Worm (Caenorhabditis elegans): Measurements from ENCODE around the gene T24E12.6.

The T24E12.6 gene

DNA sequence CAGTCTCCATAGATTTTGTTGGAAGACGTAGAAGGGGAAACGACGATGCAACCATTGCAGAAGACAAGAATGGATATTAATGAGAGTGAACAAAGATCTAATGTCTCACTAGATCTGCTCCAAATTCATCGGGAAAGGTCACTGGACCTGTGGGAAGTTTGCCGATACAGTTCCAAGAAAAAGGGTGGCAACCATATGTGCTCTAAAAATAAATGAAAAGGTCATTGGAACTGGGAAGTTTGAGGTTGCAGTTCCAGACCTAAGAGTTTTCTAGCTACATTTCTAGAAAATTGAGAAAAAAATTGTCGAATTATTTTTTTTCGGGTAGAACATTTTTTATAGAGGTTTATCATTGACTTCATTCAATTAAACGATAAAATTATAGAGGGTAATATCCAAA lies 14.1 kb downstream of the T24E12.6 start, which contains the start of gene fbxb-92:
fbxb-92 (minus strand) TSS at position 101 of the 400 bp plus-strand sequence.
- TF ChIP-seq him-1 (tag; optimal IDR thresholded peaks at IDR 0.05) (no peak), dao-5 (tag; optimal IDR thresholded peaks at IDR 0.05) (no peak), W03F9.2 (tag; optimal IDR thresholded peaks at IDR 0.05) (no peak)

DNA sequence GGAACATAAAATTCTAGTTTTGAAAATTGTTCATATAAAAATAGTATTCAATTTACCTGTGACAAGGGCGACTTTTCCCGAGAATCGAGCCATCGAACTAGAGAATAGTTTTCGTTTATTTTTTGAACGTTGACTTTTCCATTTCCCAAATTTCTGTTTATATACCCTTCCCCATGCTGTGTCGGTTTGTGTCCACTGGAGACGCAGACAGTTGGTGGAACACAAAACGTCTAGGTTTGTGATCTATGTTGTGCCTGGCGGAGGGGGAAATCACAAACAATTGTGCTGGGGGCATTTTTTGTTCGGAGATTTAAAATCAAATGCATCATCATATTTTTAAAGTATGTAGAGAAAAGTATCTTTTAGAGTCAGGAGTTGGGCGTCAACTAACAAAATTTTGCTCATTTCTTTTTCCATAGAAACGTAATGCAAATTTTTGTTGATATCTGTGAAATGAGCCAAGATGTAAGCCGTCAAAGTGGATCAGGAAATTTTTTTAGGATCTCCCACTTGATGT lies 17.8 kb downstream of the T24E12.6 start, which contains the start of gene nta-1:
nta-1 (minus strand) TSS at position 131 of the 517 bp plus-strand sequence.
- no peak for TF ChIP-seq W03F9.2 (tag; optimal IDR thresholded peaks at IDR 0.05)
- no peak for TF ChIP-seq dao-5 (tag; optimal IDR thresholded peaks at IDR 0.05)
- TF ChIP-seq him-1 (tag; optimal IDR thresholded peaks at IDR 0.05): no peak

DNA sequence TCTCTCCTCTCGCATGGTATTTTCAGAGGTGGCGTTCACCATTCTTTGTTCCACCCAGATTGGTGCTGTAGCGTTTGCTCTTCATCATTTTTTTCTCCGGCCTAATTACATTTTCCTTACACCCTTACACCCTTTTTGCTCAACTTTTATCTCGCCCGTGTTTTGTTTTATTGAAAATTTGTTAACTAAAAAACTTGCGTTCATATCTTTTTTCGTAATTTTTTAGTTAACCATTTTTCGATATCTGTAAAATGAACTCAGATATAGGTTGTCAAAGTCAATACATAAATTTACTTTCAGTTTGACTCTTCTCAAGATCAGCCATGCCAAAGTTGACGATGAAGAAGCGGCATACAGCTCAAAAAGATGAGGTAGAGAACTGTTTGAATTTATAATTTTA lies 19.9 kb downstream of the T24E12.6 start, which contains the start of gene F12E12.1:
F12E12.1 (plus strand) TSS at position 301 of the 400 bp plus-strand sequence.
- TF ChIP-seq dao-5 (tag; optimal IDR thresholded peaks at IDR 0.05) (no peak), W03F9.2 (tag; optimal IDR thresholded peaks at IDR 0.05) (no peak)

- no peak for TF ChIP-seq him-1 (tag; optimal IDR thresholded peaks at IDR 0.05)
- TF ChIP-seq W03F9.2 (tag; optimal IDR thresholded peaks at IDR 0.05): no peak
- TF ChIP-seq dao-5 (tag; optimal IDR thresholded peaks at IDR 0.05): no peak
Observed at ce11 chrII:3739647-3740046, 21.9 kb downstream of the T24E12.6 start, which contains the start of gene F12E12.2. TSS of gene F12E12.2 (plus strand) at chrII:3739947.

DNA sequence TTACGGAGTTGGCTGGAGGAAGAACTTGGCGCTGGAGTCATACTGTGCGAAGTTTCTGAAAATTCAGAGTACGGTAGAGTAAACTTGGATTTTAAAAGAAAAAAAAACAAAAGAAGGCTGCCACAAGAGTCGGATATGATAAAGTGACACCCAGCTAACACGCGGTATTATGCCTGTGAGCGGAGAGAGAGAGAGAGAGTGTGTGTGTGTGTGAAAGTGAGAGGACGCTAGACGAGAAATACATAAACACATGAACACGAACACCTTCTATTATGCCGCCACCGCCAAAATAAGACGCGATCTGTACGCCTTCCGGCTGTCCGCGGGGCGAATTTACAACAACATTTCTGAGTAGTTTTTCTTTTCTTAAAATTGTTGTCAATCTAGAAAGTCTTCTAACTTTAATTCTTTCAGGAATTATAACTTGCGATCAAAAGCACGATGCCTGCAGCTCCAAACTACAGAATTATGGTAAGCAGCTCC lies 24.6 kb downstream of the T24E12.6 start, which contains the start of gene F12E12.6:
F12E12.6 (minus strand) TSS at position 51 of the 483 bp plus-strand sequence.
- TF ChIP-seq dao-5 (tag; optimal IDR thresholded peaks at IDR 0.05) (no peak), W03F9.2 (tag; optimal IDR thresholded peaks at IDR 0.05) (no peak)

DNA sequence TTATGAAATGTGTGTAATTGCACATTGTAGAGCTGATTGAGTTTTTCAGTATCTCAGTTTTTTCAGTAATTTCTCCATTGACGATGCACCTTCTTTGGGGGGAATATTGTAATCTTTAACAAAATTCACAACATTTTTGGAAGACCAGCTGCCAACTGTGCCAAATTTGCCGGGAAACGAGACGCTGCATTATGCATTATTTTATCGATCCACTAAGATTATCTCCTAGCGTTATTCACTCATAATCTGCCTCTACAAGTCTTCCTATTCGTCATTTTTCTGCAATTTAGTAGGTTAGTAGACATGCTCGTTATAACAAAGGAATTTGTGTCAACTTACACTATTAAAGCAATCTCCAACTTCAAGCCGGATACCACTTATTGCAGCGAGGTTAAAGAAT lies 29.8 kb downstream of the T24E12.6 start, which contains the start of the genes sdz-12 and bath-31:
sdz-12 (minus strand) TSS at position 101 of the 400 bp plus-strand sequence.
bath-31 (plus strand) TSS at position 251 of the 400 bp plus-strand sequence.
- TF ChIP-seq dao-5 (tag; optimal IDR thresholded peaks at IDR 0.05) (no peak), W03F9.2 (tag; optimal IDR thresholded peaks at IDR 0.05) (no peak), him-1 (tag; optimal IDR thresholded peaks at IDR 0.05) (no peak)

DNA sequence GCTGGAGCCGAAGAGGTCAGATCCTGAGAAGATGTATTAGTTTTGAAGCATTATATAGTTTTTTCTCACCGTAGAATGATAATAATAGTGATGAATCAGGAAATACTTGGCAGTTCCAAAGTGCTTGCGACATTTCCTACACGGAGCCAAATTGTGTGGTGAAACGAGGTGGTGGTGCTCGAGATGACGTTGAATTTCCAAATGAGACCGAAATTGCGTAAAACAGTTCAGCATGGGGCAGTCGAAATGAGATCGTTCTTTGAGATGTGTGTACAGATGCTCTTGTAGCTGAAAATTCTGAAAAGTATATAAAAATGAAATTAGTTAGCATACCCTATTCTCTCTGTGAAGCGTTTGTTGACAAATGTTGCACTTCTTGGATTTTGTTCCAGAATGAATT lies 33.5 kb downstream of the T24E12.6 start, which contains the start of gene C46E10.8:
C46E10.8 (minus strand) TSS at position 101 of the 400 bp plus-strand sequence.
- no peak for TF ChIP-seq dao-5 (tag; optimal IDR thresholded peaks at IDR 0.05)
- no peak for TF ChIP-seq W03F9.2 (tag; optimal IDR thresholded peaks at IDR 0.05)
- TF ChIP-seq him-1 (tag; optimal IDR thresholded peaks at IDR 0.05): no peak

- TF ChIP-seq him-1 (tag; optimal IDR thresholded peaks at IDR 0.05) (no peak), dao-5 (tag; optimal IDR thresholded peaks at IDR 0.05) (no peak), W03F9.2 (tag; optimal IDR thresholded peaks at IDR 0.05) (no peak)
Observed at ce11 chrII:3724175-3724715, 37.3 kb downstream of the T24E12.6 start, which contains the start of gene C46E10.1. TSS of gene C46E10.1 (plus strand) at chrII:3724225.

DNA sequence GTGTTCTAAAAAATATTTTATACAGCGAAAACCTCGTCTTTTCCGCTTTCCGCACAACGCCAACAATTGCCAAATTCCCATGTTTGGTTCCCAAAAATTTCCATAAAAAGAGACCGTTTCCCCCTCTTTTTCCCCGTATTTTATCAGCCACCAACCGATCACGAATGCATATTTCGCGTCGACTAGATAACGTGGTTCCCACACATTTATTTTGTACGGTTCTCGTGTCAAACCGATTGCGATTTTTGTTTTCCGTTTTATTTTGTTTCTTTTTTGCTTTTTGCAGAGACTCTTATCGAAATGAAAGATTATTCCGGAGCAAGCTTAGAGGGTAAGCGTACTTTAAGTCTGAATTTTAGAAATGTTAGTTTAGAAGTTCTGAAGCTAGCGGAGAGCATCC lies 40.5 kb downstream of the T24E12.6 start, which contains the start of gene C46E10.3:
C46E10.3 (plus strand) TSS at position 301 of the 400 bp plus-strand sequence.
- no peak for TF ChIP-seq dao-5 (tag; optimal IDR thresholded peaks at IDR 0.05)
- TF ChIP-seq him-1 (tag; optimal IDR thresholded peaks at IDR 0.05): no peak
- no peak for TF ChIP-seq W03F9.2 (tag; optimal IDR thresholded peaks at IDR 0.05)

- TF ChIP-seq dao-5 (tag; optimal IDR thresholded peaks at IDR 0.05): no peak
- no peak for TF ChIP-seq W03F9.2 (tag; optimal IDR thresholded peaks at IDR 0.05)
- no peak for TF ChIP-seq him-1 (tag; optimal IDR thresholded peaks at IDR 0.05)
Observed at ce11 chrII:3716961-3717360, 44.5 kb downstream of the T24E12.6 start, which contains the start of gene fbxc-52. TSS of gene fbxc-52 (plus strand) at chrII:3717261.

ce11 chrII:3716455-3716854 lies 45.0 kb downstream of the T24E12.6 start, which contains the start of gene srh-99:
TSS of gene srh-99 (minus strand) at chrII:3716555.
- no peak for TF ChIP-seq W03F9.2 (tag; optimal IDR thresholded peaks at IDR 0.05)
- no peak for TF ChIP-seq dao-5 (tag; optimal IDR thresholded peaks at IDR 0.05)
- TF ChIP-seq him-1 (tag; optimal IDR thresholded peaks at IDR 0.05): no peak

DNA sequence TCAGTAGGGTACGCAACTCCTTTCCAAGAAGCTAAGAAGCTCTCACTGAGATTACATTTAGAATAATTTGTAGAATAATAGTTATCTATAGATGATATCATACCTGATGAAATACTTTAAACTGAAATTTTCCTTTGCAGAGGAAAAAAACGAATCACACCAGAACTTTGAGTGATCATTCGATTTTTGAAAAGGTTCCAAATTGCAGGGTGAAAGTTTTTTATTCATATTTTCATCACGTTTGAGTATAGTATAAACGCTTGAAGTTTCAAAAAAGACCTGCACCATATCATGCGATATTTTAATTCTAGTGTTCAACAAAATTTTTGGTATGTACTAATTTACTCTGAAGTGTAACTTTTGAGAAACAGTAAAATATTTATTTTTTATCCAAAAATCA lies 46.9 kb downstream of the T24E12.6 start, which contains the start of gene srh-100:
srh-100 (minus strand) TSS at position 101 of the 400 bp plus-strand sequence.
- TF ChIP-seq him-1 (tag; optimal IDR thresholded peaks at IDR 0.05) (no peak), dao-5 (tag; optimal IDR thresholded peaks at IDR 0.05) (no peak), W03F9.2 (tag; optimal IDR thresholded peaks at IDR 0.05) (no peak)

ce11 chrII:3711047-3711446 lies 50.5 kb downstream of the T24E12.6 start, which contains the start of gene fbxc-53:
TSS of gene fbxc-53 (plus strand) at chrII:3711291.
- no peak for TF ChIP-seq him-1 (tag; optimal IDR thresholded peaks at IDR 0.05)
- TF ChIP-seq dao-5 (tag; optimal IDR thresholded peaks at IDR 0.05): no peak
- TF ChIP-seq W03F9.2 (tag; optimal IDR thresholded peaks at IDR 0.05): no peak

All from whole organism, L4/young adult.